Fruit fly (Drosophila melanogaster): ENCODE results near the gene CG4617.

Gene CG4617

dm6 chrX:7069011-7069463 is 35.3 kb downstream of the CG4617 start, which contains the start of gene CG4607:
Gene CG4607 (plus strand): TSS chrX:7069413.
- TF ChIP-seq CG17801 (GFP tag; optimal IDR thresholded peaks at IDR 0.05; ENCODE audit: partially characterized antibody): no peak

DNA sequence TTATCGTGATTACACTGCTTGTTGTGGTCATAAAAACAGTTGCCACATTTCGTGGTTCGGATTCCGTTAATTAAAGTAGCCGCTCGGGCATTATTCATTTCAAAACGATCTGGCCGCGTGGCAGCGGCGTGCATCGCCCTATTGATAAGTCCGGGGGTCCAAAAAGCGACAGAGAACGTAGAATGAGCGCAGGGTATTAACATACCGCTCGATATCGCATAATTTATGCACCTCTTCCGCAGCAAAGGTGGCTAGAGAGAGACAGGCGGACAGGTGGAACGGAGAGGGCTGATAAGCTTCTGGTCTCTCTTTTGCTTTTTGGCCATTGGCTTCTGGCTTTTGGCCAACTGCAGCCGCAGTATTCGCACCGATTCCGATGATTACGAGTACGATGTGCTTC is 36.2 kb downstream of the CG4617 start:
- TF ChIP-seq CG17801 (GFP tag; optimal IDR thresholded peaks at IDR 0.05; ENCODE audit: partially characterized antibody): no peak

DNA sequence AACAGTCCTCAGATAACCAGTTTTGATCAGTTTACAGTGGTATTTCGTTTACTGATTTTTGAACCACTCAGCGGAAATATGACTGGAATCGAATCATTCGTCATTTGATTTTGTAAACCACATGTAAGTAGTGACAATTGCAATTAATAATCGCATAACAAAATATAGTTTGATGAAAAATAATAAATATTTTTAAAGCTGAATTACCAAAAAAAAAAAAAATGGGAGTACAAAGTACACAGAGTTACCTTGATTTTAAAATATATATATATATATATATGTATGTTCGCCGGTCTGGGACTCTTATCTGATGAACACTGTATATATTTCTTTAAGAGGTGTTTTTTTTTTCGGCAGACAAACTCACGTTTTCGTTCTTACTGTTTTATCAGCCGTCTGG is 37.0 kb downstream of the CG4617 start:
- TF ChIP-seq CG17801 (GFP tag; optimal IDR thresholded peaks at IDR 0.05; ENCODE audit: partially characterized antibody): no peak

- no peak for TF ChIP-seq CG17801 (GFP tag; optimal IDR thresholded peaks at IDR 0.05; ENCODE audit: partially characterized antibody)
Observed at dm6 chrX:7066608-7067007, 37.7 kb downstream of the CG4617 start.

dm6 chrX:7065835-7066234 is 38.5 kb downstream of the CG4617 start, which contains the start of gene CG12541:
Gene CG12541 (minus strand): TSS chrX:7066052.
- TF ChIP-seq CG17801 (GFP tag; optimal IDR thresholded peaks at IDR 0.05; ENCODE audit: partially characterized antibody): peak; percentile 17

DNA sequence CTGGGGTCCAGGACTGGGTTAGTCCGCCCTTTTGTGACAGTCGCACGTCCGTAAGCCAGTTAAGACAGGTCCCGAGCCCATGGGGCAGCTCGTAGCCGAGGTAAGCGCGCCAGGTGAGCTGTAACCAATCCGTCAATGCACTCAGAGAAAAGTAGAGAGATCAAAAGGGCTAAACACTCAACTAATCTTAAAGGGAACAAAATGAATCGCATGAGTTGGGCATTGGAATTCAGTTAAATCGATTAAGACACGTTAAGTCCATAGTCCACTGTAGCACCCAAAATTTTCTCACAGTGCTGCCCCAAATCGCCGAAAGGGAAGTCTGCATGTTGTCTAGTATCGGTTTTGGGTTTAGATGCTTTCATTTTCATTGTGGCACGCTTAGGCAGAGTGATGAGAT is 40.7 kb downstream of the CG4617 start:
- TF ChIP-seq CG17801 (GFP tag; optimal IDR thresholded peaks at IDR 0.05; ENCODE audit: partially characterized antibody): no peak

dm6 chrX:7058973-7059372 is 45.3 kb downstream of the CG4617 start:
- TF ChIP-seq CG17801 (GFP tag; optimal IDR thresholded peaks at IDR 0.05; ENCODE audit: partially characterized antibody): no peak

All from ovary, adult (tissue).